Worm (Caenorhabditis elegans): ENCODE data around the gene str-182.

The str-182 gene

ce11 chrV:10276038-10276437 lies 42.8 kb upstream of the str-182 start:
- TF ChIP-seq ceh-9 (tag; optimal IDR thresholded peaks at IDR 0.05) = no peak
- no peak for TF ChIP-seq unc-62 (GFP tag; optimal IDR thresholded peaks at IDR 0.05)
- no peak for TF ChIP-seq pqm-1 (tag; optimal IDR thresholded peaks at IDR 0.05)
- no peak for TF ChIP-seq zag-1 (tag; optimal IDR thresholded peaks at IDR 0.05)

ce11 chrV:10275619-10276018 lies 42.4 kb upstream of the str-182 start, which contains the start of gene Y22F5A.11:
Gene Y22F5A.11, minus strand, starts transcription at chrV:10275646.
- TF ChIP-seq ZK546.5 (tag; optimal IDR thresholded peaks at IDR 0.05) (no peak), R02D3.7 (tag; optimal IDR thresholded peaks at IDR 0.05) (no peak), ztf-4 (tag; optimal IDR thresholded peaks at IDR 0.05) (no peak), lin-15B (tag; optimal IDR thresholded peaks at IDR 0.05) (no peak), lsy-12 (tag; optimal IDR thresholded peaks at IDR 0.05) (no peak), eor-1 (tag; optimal IDR thresholded peaks at IDR 0.05) (no peak), hmg-11 (tag; optimal IDR thresholded peaks at IDR 0.05) (peak; percentile 4), skn-1 (tag; optimal IDR thresholded peaks at IDR 0.05) (no peak), nhr-237 (tag; optimal IDR thresholded peaks at IDR 0.05) (no peak), elt-2 (tag; optimal IDR thresholded peaks at IDR 0.05) (no peak), nhr-25 (tag; optimal IDR thresholded peaks at IDR 0.05) (no peak), aly-2 (tag; optimal IDR thresholded peaks at IDR 0.05) (no peak), pha-4 (tag; optimal IDR thresholded peaks at IDR 0.05) (no peak), unc-62 (GFP tag; optimal IDR thresholded peaks at IDR 0.05) (no peak), nhr-12 (tag; optimal IDR thresholded peaks at IDR 0.05) (no peak), tbx-2 (tag; optimal IDR thresholded peaks at IDR 0.05) (no peak), sea-2 (GFP tag; optimal IDR thresholded peaks at IDR 0.05) (no peak), ama-1 (optimal IDR thresholded peaks at IDR 0.05) (no peak), egl-5 (tag; optimal IDR thresholded peaks at IDR 0.05) (peak; percentile 46), fkh-10 (GFP tag; optimal IDR thresholded peaks at IDR 0.05) (no peak), mml-1 (tag; optimal IDR thresholded peaks at IDR 0.05) (no peak), nfya-1 (tag; optimal IDR thresholded peaks at IDR 0.05; ENCODE audit: insufficient read depth) (peak; percentile 20), daf-12 (tag; optimal IDR thresholded peaks at IDR 0.05) (no peak), snpc-4 (tag; optimal IDR thresholded peaks at IDR 0.05) (peak; percentile 68), ceh-16 (tag; optimal IDR thresholded peaks at IDR 0.05) (no peak), lin-39 (tag; optimal IDR thresholded peaks at IDR 0.05) (peak; percentile 42), nhr-76 (tag; optimal IDR thresholded peaks at IDR 0.05) (no peak), zag-1 (tag; optimal IDR thresholded peaks at IDR 0.05) (no peak)

ce11 chrV:10273837-10274236 lies 40.6 kb upstream of the str-182 start:
- TF ChIP-seq hmg-11 (tag; optimal IDR thresholded peaks at IDR 0.05) (peak; percentile 76), sea-2 (GFP tag; optimal IDR thresholded peaks at IDR 0.05) (peak; percentile 64), snpc-4 (tag; optimal IDR thresholded peaks at IDR 0.05) (peak; percentile 55), unc-62 (GFP tag; optimal IDR thresholded peaks at IDR 0.05) (peak; percentile 81), nfya-1 (tag; optimal IDR thresholded peaks at IDR 0.05; ENCODE audit: insufficient read depth) (peak; percentile 77), nhr-25 (tag; optimal IDR thresholded peaks at IDR 0.05) (no peak), nhr-237 (tag; optimal IDR thresholded peaks at IDR 0.05) (no peak), elt-1 (tag; optimal IDR thresholded peaks at IDR 0.05) (peak; percentile 67), nhr-11 (tag; optimal IDR thresholded peaks at IDR 0.05) (peak; percentile 46), egl-27 (tag; optimal IDR thresholded peaks at IDR 0.05) (no peak), ceh-28 (tag; optimal IDR thresholded peaks at IDR 0.05) (peak; percentile 56), fkh-10 (GFP tag; optimal IDR thresholded peaks at IDR 0.05) (peak; percentile 85), nhr-67 (tag; optimal IDR thresholded peaks at IDR 0.05) (no peak)

- no peak for TF ChIP-seq ama-1 (optimal IDR thresholded peaks at IDR 0.05)
- TF ChIP-seq ceh-16 (tag; optimal IDR thresholded peaks at IDR 0.05) = no peak
- no peak for TF ChIP-seq lin-39 (tag; optimal IDR thresholded peaks at IDR 0.05)
- TF ChIP-seq nhr-43 (tag; optimal IDR thresholded peaks at IDR 0.05; ENCODE audit: poor library complexity, severe bottlenecking) = no peak
- no peak for TF ChIP-seq egl-27 (tag; optimal IDR thresholded peaks at IDR 0.05)
- TF ChIP-seq tbx-2 (tag; optimal IDR thresholded peaks at IDR 0.05) = no peak
- no peak for TF ChIP-seq mdl-1 (tag; optimal IDR thresholded peaks at IDR 0.05)
- TF ChIP-seq nhr-25 (tag; optimal IDR thresholded peaks at IDR 0.05) = no peak
Measured at ce11 chrV:10270214-10270613, 37.0 kb upstream of the str-182 start, which contains the start of gene ric-4. Gene ric-4, minus strand, starts transcription at chrV:10270314.
